Fruit fly (Drosophila melanogaster) whole organism, embryonic: ENCODE data around the gene CG31808.

Experiments
- CG11695 ChIP-seq: fragments of 200-800 bp; sonication (Bioruptor generic); IDR thresholded peaks from 3 replicates; pipeline ENCODE4 v1.3.6; 2022; ENCODE audit warnings: missing biosample characterization, missing genetic modification characterization
- CG12659 ChIP-seq: fragments of 200-800 bp; sonication (Bioruptor generic); optimal IDR thresholded peaks from 3 replicates; lab custom pipeline; 2017; ENCODE audit warnings: mild to moderate bottlenecking, missing biosample characterization, missing genetic modification reagents, missing genetic modification characterization
- CG13287 ChIP-seq: fragments of 200-800 bp; sonication (Bioruptor generic); IDR thresholded peaks from 2 replicates; pipeline ENCODE4 v1.3.6; 2022; ENCODE audit warnings: missing biosample characterization, missing genetic modification characterization; ENCODE audit not compliant: partially characterized antibody
- CG13894 ChIP-seq: fragments of 200-800 bp; sonication (Bioruptor generic); optimal IDR thresholded peaks from 3 replicates; lab custom pipeline; 2018; ENCODE audit warnings: missing biosample characterization, mild to moderate bottlenecking, missing genetic modification characterization, moderate library complexity
- CG17361 ChIP-seq: fragments of 200-800 bp; sonication (Bioruptor generic); IDR thresholded peaks from 3 replicates; pipeline ENCODE4 v1.3.6; 2022; ENCODE audit warnings: missing biosample characterization, missing genetic modification characterization
- CG2889 ChIP-seq: fragments of 200-800 bp; sonication (Bioruptor generic); IDR thresholded peaks from 3 replicates; pipeline ENCODE4 v1.3.6; 2022; ENCODE audit warnings: missing biosample characterization, missing genetic modification characterization
- CG3838 ChIP-seq: fragments of 200-800 bp; sonication (Bioruptor generic); optimal IDR thresholded peaks from 3 replicates; lab custom pipeline; 2016; ENCODE audit warnings: missing biosample characterization, missing genetic modification characterization
- CG3847 ChIP-seq: fragments of 200-800 bp; sonication (Bioruptor generic); IDR thresholded peaks from 2 replicates; pipeline ENCODE4 v1.3.6; 2022; ENCODE audit warnings: missing biosample characterization, missing genetic modification characterization
- CG3995 ChIP-seq: fragments of 200-800 bp; sonication (Bioruptor generic); optimal IDR thresholded peaks from 3 replicates; lab custom pipeline; 2016; ENCODE audit warnings: missing biosample characterization, missing genetic modification characterization
- CG5180 ChIP-seq: fragments of 200-800 bp; sonication (Bioruptor generic); optimal IDR thresholded peaks from 3 replicates; lab custom pipeline; 2017; ENCODE audit warnings: missing biosample characterization, missing genetic modification characterization, mild to moderate bottlenecking, moderate library complexity, missing genetic modification reagents
- CG6175 ChIP-seq: fragments of 200-800 bp; sonication (Bioruptor generic); IDR thresholded peaks from 3 replicates; pipeline ENCODE4 v1.3.6; 2022; ENCODE audit warnings: missing biosample characterization, missing genetic modification characterization
- CG6254 ChIP-seq: fragments of 200-800 bp; sonication (Bioruptor generic); optimal IDR thresholded peaks from 3 replicates; lab custom pipeline; 2017; ENCODE audit warnings: mild to moderate bottlenecking, missing biosample characterization, missing genetic modification reagents, missing genetic modification characterization
- CG6683 ChIP-seq: fragments of 200-800 bp; sonication (Bioruptor generic); optimal IDR thresholded peaks from 2 replicates; lab custom pipeline; 2017; ENCODE audit warnings: missing biosample characterization, mild to moderate bottlenecking, missing genetic modification characterization, missing genetic modification reagents
- CG7745 ChIP-seq: fragments of 200-800 bp; sonication (Bioruptor generic); optimal IDR thresholded peaks from 2 replicates; lab custom pipeline; 2018; ENCODE audit warnings: missing biosample characterization, mild to moderate bottlenecking, missing genetic modification characterization, moderate library complexity
- CG8388 ChIP-seq: fragments of 200-800 bp; sonication (Bioruptor generic); optimal IDR thresholded peaks from 2 replicates; lab custom pipeline; 2019; ENCODE audit warnings: missing biosample characterization, mild to moderate bottlenecking, missing genetic modification characterization, moderate library complexity
- Dad ChIP-seq: fragments of 200-800 bp; sonication (Bioruptor generic); optimal IDR thresholded peaks from 3 replicates; lab custom pipeline; 2016; ENCODE audit warnings: missing biosample characterization, missing genetic modification characterization
- Dip2 ChIP-seq: fragments of 200-800 bp; sonication (Bioruptor generic); IDR thresholded peaks from 2 replicates; pipeline ENCODE4 v1.3.6; 2022; ENCODE audit warnings: missing biosample characterization, missing genetic modification characterization
- Dll ChIP-seq: fragments of 200-800 bp; sonication (Bioruptor generic); IDR thresholded peaks from 4 replicates; pipeline ENCODE4 v1.3.6; 2022; ENCODE audit warnings: missing biosample characterization, missing genetic modification characterization; ENCODE audit not compliant: partially characterized antibody
- Ets65A ChIP-seq: fragments of 200-800 bp; sonication (Bioruptor generic); peaks from one replicate; lab custom pipeline; 2016; ENCODE audit warnings: missing biosample characterization, missing genetic modification characterization
- Fer3 ChIP-seq: fragments of 200-800 bp; sonication (Bioruptor generic); optimal IDR thresholded peaks from 2 replicates; lab custom pipeline; 2018; ENCODE audit warnings: missing biosample characterization, mild to moderate bottlenecking, missing genetic modification characterization, moderate library complexity
- H2.0 ChIP-seq: fragments of 200-800 bp; sonication (Bioruptor generic); IDR thresholded peaks from 2 replicates; pipeline ENCODE4 v1.3.6; 2022; ENCODE audit warnings: missing biosample characterization, missing genetic modification characterization
- HLHmδ ChIP-seq: fragments of 200-800 bp; sonication (Bioruptor generic); optimal IDR thresholded peaks from 2 replicates; lab custom pipeline; 2018; ENCODE audit warnings: missing biosample characterization, mild to moderate bottlenecking, missing genetic modification characterization, moderate library complexity
- Kr ChIP-seq: fragments of 200-800 bp; sonication (Bioruptor generic); optimal IDR thresholded peaks from 2 replicates; lab custom pipeline; 2017; ENCODE audit warnings: missing biosample characterization, mild to moderate bottlenecking, missing genetic modification characterization
- Lpt ChIP-seq: fragments of >200 bp; optimal IDR thresholded peaks from 2 replicates; lab custom pipeline; 2018; ENCODE audit warnings: missing biosample characterization, missing genetic modification characterization
- MBD-R2 ChIP-seq: fragments of 200-800 bp; sonication (Bioruptor generic); IDR thresholded peaks from 2 replicates; pipeline ENCODE4 v1.3.6; 2022; ENCODE audit warnings: missing biosample characterization, missing genetic modification characterization
- NK7.1 ChIP-seq: fragments of 200-800 bp; sonication (Bioruptor generic); optimal IDR thresholded peaks from 3 replicates; lab custom pipeline; 2016; ENCODE audit warnings: missing biosample characterization, missing genetic modification characterization
- Nf-YB ChIP-seq: fragments of 200-800 bp; sonication (Bioruptor generic); optimal IDR thresholded peaks from 3 replicates; lab custom pipeline; 2019; ENCODE audit warnings: missing biosample characterization, mild to moderate bottlenecking, missing genetic modification characterization, moderate library complexity
- Ssrp ChIP-seq: fragments of 200-800 bp; sonication (Bioruptor generic); optimal IDR thresholded peaks from 2 replicates; lab custom pipeline; 2018; ENCODE audit warnings: missing biosample characterization, mild to moderate bottlenecking, missing genetic modification characterization, moderate library complexity
- abd-A ChIP-seq: fragments of 200-800 bp; sonication (Bioruptor generic); optimal IDR thresholded peaks from 3 replicates; lab custom pipeline; 2019; ENCODE audit warnings: missing biosample characterization, mild to moderate bottlenecking, missing genetic modification characterization, moderate library complexity
- ac ChIP-seq: fragments of 200-800 bp; sonication (Bioruptor generic); optimal IDR thresholded peaks from 3 replicates; lab custom pipeline; 2017; ENCODE audit warnings: missing biosample characterization, mild to moderate bottlenecking, missing genetic modification characterization
- al ChIP-seq: fragments of 200-800 bp; sonication (Bioruptor generic); IDR thresholded peaks from 2 replicates; pipeline ENCODE4 v1.3.6; 2022; ENCODE audit warnings: missing biosample characterization, missing genetic modification characterization
- bbx ChIP-seq: fragments of 200-800 bp; sonication (Bioruptor generic); IDR thresholded peaks from 2 replicates; pipeline ENCODE4 v1.3.6; 2022; ENCODE audit warnings: missing biosample characterization, missing genetic modification characterization; ENCODE audit not compliant: partially characterized antibody
- cato ChIP-seq: fragments of 200-800 bp; sonication (Bioruptor generic); optimal IDR thresholded peaks from 2 replicates; lab custom pipeline; 2016; ENCODE audit warnings: missing biosample characterization, missing genetic modification characterization, borderline replicate concordance
- caup ChIP-seq: fragments of 200-800 bp; sonication (Bioruptor generic); optimal IDR thresholded peaks from 3 replicates; lab custom pipeline; 2017; ENCODE audit warnings: missing biosample characterization, mild to moderate bottlenecking, missing genetic modification characterization, moderate library complexity; ENCODE audit not compliant: severe bottlenecking
- dan ChIP-seq: fragments of 200-800 bp; sonication (Bioruptor generic); IDR thresholded peaks from 2 replicates; pipeline ENCODE4 v1.3.6; 2022; ENCODE audit warnings: missing biosample characterization, missing genetic modification characterization
- dmrt11E ChIP-seq: fragments of 200-800 bp; sonication (Bioruptor generic); optimal IDR thresholded peaks from 3 replicates; lab custom pipeline; 2018; ENCODE audit warnings: missing biosample characterization, mild to moderate bottlenecking, missing genetic modification characterization, moderate library complexity
- fd3F ChIP-seq: fragments of 200-800 bp; sonication (Bioruptor generic); optimal IDR thresholded peaks from 2 replicates; lab custom pipeline; 2018; ENCODE audit warnings: missing biosample characterization, mild to moderate bottlenecking, missing genetic modification characterization, moderate library complexity
- fd64A ChIP-seq: fragments of 200-800 bp; sonication (Bioruptor generic); optimal IDR thresholded peaks from 3 replicates; lab custom pipeline; 2018; ENCODE audit warnings: missing biosample characterization, mild to moderate bottlenecking, missing genetic modification characterization
- fru ChIP-seq: fragments of >200 bp; optimal IDR thresholded peaks from 2 replicates; lab custom pipeline; 2017
- jigr1 ChIP-seq: fragments of 200-800 bp; sonication (Bioruptor generic); IDR thresholded peaks from 3 replicates; pipeline ENCODE4 v1.3.6; 2022; ENCODE audit warnings: missing biosample characterization, missing genetic modification characterization
- knrl ChIP-seq: fragments of 200-800 bp; sonication (Bioruptor generic); IDR thresholded peaks from 3 replicates; pipeline ENCODE4 v1.3.6; 2022; ENCODE audit warnings: missing biosample characterization, missing genetic modification characterization; ENCODE audit not compliant: partially characterized antibody
- nmo ChIP-seq: fragments of 200-800 bp; sonication (Bioruptor generic); optimal IDR thresholded peaks from 2 replicates; lab custom pipeline; 2018; ENCODE audit warnings: missing biosample characterization, mild to moderate bottlenecking, missing genetic modification characterization, moderate library complexity
- pfk ChIP-seq: fragments of 200-800 bp; sonication (Bioruptor generic); optimal IDR thresholded peaks from 2 replicates; lab custom pipeline; 2018; ENCODE audit warnings: missing biosample characterization, mild to moderate bottlenecking, missing genetic modification characterization, moderate library complexity
- pnt ChIP-seq: fragments of 200-800 bp; sonication (Bioruptor generic); optimal IDR thresholded peaks from 3 replicates; lab custom pipeline; 2016; ENCODE audit warnings: missing biosample characterization, missing genetic modification characterization
- sob ChIP-seq: fragments of 200-800 bp; sonication (Bioruptor generic); IDR thresholded peaks from 2 replicates; pipeline ENCODE4 v1.3.6; 2022; ENCODE audit warnings: missing biosample characterization, missing genetic modification characterization
- sqz ChIP-seq: fragments of 200-800 bp; sonication (Bioruptor generic); optimal IDR thresholded peaks from 3 replicates; lab custom pipeline; 2018; ENCODE audit warnings: missing biosample characterization, mild to moderate bottlenecking, missing genetic modification characterization
- tup ChIP-seq: fragments of 200-800 bp; sonication (Bioruptor generic); optimal IDR thresholded peaks from 2 replicates; lab custom pipeline; 2016; ENCODE audit warnings: missing biosample characterization, mild to moderate bottlenecking, missing genetic modification characterization, moderate library complexity
- zfh1 ChIP-seq: fragments of 200-800 bp; sonication (Bioruptor generic); IDR thresholded peaks from 3 replicates; pipeline ENCODE4 v1.3.6; 2022; ENCODE audit warnings: missing biosample characterization, missing genetic modification characterization

The CG31808 gene

DNA sequence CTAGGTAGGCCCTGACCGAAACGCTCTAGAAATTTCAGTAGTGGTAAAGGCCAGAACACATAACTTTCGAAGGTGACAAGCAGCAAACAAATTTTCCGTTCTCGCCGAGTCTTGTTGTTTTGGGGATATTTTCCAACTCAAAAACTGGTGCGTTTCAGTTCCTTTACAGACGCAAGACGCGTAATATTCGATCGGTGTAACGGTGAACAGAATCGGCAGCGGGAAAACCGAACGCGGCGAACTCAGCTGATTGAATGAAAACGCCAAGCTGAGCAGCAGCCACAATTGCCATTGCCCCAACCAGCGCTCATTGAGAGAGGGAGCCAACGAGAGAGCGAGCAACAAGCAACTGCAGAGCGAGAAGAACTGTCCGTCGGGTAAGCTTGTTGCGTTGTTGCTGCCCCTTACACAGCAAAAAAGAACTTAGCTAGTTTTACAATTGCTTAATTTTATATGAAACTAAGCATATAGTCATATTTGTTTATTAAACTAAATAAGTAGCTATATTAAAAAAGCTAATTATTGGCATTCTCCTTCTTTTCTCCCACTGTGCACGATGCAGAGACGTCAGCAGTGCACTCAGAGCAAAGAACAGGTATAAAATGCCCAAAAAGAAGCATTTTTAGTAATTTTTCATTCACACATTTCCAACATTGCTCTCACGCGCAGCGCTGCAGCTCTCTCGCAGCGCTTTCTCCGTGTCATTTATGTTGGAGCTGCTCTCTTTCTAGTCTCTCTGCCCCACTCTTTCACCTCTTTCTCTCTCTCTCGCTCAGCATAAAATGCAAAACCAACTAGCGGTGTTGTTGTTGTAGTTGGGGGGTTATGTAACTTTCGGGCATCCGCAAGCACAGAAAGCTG, at the start of gene CG31808, which contains the start of gene Cyt-c-d (continued):
- TF ChIP-seq Dll (GFP tag; lab: Robert Waterston, UW) (peak; percentile 35; the same call in 1 of the 4 replicates), CG2889 (GFP tag; lab: Robert Waterston, UW) (peak; percentile 95), sqz (GFP tag; lab: Kevin White, UChicago) (peak; percentile 91), CG6683 (peak; percentile 95), Nf-YB (GFP tag; lab: Kevin White, UChicago) (peak; percentile 86), HLHmδ (GFP tag; lab: Kevin White, UChicago) (peak; percentile 64), CG6254 (GFP tag; lab: Kevin White, UChicago) (peak; percentile 96), al (GFP tag; lab: Robert Waterston, UW) (peak; percentile 85), CG5180 (GFP tag; lab: Kevin White, UChicago) (peak; percentile 91), CG13287 (GFP tag; lab: Robert Waterston, UW) (peak; percentile 16; the same call in 1 of the 2 replicates), Kr (GFP tag; lab: Kevin White, UChicago) (peak; percentile 71), CG3995 (GFP tag; lab: Kevin White, UChicago) (peak; percentile 46), tup (GFP tag; lab: Kevin White, UChicago) (peak; percentile 92), caup (GFP tag; lab: Kevin White, UChicago) (peak; percentile 95), dmrt11E (tag; lab: Kevin White, UChicago) (peak; percentile 95), CG3838 (GFP tag; lab: Kevin White, UChicago) (peak; percentile 95), CG8388 (GFP tag; lab: Kevin White, UChicago) (peak; percentile 97), Ssrp (tag; lab: Kevin White, UChicago) (peak; percentile 97), knrl (GFP tag; lab: Robert Waterston, UW) (no peak), H2.0 (peak; percentile 97), Dad (GFP tag; lab: Kevin White, UChicago) (peak; percentile 91), CG13894 (tag; lab: Kevin White, UChicago) (peak; percentile 2), pfk (peak; percentile 39), CG12659 (GFP tag; lab: Kevin White, UChicago) (peak; percentile 97), MBD-R2 (GFP tag; lab: Robert Waterston, UW) (peak; percentile 86), bbx (GFP tag; lab: Robert Waterston, UW) (peak; percentile 63), nmo (peak; percentile 98), abd-A (peak; percentile 55), CG11695 (peak; percentile 97), ac (peak; percentile 79), zfh1 (GFP tag; lab: Robert Waterston, UW) (peak; percentile 97), fd64A (GFP tag; lab: Kevin White, UChicago) (peak; percentile 94), fd3F (peak; percentile 94), sob (GFP tag; lab: Robert Waterston, UW) (peak; percentile 98), jigr1 (GFP tag; lab: Robert Waterston, UW) (peak; percentile 96), CG3847 (peak; percentile 93), Lpt (GFP tag; lab: Kevin White, UChicago) (no peak), cato (peak; percentile 95), Fer3 (peak; percentile 95), CG17361 (GFP tag; lab: Robert Waterston, UW) (peak; percentile 96), dan (peak; percentile 75; the same call in 1 of the 2 replicates), Dip2 (GFP tag; lab: Robert Waterston, UW) (no peak; the same call in 1 of the 2 replicates), NK7.1 (GFP tag; lab: Kevin White, UChicago) (peak; percentile 83), fru (lab: Kevin White, UChicago) (no peak), CG7745 (peak; percentile 59), pnt (GFP tag; lab: Kevin White, UChicago) (peak; percentile 92), Ets65A (GFP tag; lab: Kevin White, UChicago) (peak; percentile 98), CG6175 (GFP tag; lab: Robert Waterston, UW) (peak; percentile 97)
